Worm (Caenorhabditis elegans): ENCODE results near the gene srh-67.

- no peak for TF ChIP-seq T26A8.4 (GFP tag; IDR thresholded peaks at IDR 0.05)
- TF ChIP-seq egl-27 (tag; optimal IDR thresholded peaks at IDR 0.05): no peak
- TF ChIP-seq daf-12 (tag; optimal IDR thresholded peaks at IDR 0.05): no peak
- TF ChIP-seq mes-2 (tag; optimal IDR thresholded peaks at IDR 0.05; ENCODE audit: poor library complexity, severe bottlenecking): no peak
- TF ChIP-seq zag-1 (tag; optimal IDR thresholded peaks at IDR 0.05): no peak
- no peak for TF ChIP-seq ztf-11 (tag; optimal IDR thresholded peaks at IDR 0.05)
- no peak for TF ChIP-seq nhr-11 (tag; optimal IDR thresholded peaks at IDR 0.05)
- TF ChIP-seq ctbp-1 (GFP tag; IDR thresholded peaks at IDR 0.05): no peak
- no peak for TF ChIP-seq nhr-6 (tag; optimal IDR thresholded peaks at IDR 0.05)
- no peak for TF ChIP-seq ceh-32 (tag; optimal IDR thresholded peaks at IDR 0.05; ENCODE audit: poor library complexity)
- no peak for TF ChIP-seq mep-1 (tag; optimal IDR thresholded peaks at IDR 0.05)
These were observed 27.9 kb upstream of the srh-67 start, which contains the start of gene arrd-9 for ce11 chrII:12480811-12481210.

All from whole organism, L4 larva.